Worm (Caenorhabditis elegans) whole organism, L4/young adult: ENCODE results near the gene amdh-1.

ENCODE experiments used
- W03F9.2 ChIP-seq: fragments of 150-350 bp; optimal IDR thresholded peaks from 2 replicates; lab custom pipeline; 2014; ENCODE audit warnings: missing biosample characterization, missing genetic modification characterization
- dao-5 ChIP-seq: sonication (generic microtip); optimal IDR thresholded peaks from 2 replicates; lab custom pipeline; 2016; ENCODE audit warnings: missing genotype, missing genetic modification characterization, moderate library complexity, missing compliant biosample characterization
- him-1 ChIP-seq: sonication (generic microtip); optimal IDR thresholded peaks from 2 replicates; lab custom pipeline; 2016; ENCODE audit warnings: missing genotype, missing genetic modification reagents, missing genetic modification characterization, missing compliant biosample characterization

DNA sequence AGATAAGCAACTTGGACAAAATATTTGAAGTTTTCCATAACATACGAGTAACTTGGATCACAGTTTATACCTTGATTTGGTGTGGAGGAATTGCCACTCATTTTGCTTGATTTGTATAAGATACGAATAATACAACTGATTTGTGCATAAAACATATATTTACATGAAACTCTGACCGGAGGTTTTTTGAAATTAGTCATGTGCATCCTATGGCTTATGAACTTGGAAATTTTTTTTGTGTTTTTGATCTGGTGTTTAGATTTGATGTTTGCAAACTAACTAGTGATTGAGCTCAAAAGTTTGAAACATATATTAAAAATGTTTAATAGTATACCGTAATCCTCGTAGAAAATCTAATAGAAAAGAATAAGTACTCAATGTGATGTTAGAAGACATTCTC is 3.1 kb downstream of the amdh-1 start, which contains the start of gene srg-8:
- no peak for TF ChIP-seq W03F9.2 (tag; lab: Kevin White, UChicago)
- TF ChIP-seq him-1 (tag; lab: Kevin White, UChicago): no peak
- no peak for TF ChIP-seq dao-5 (tag; lab: Kevin White, UChicago)
